Worm (Caenorhabditis elegans): ENCODE results near the gene selt-1.2.

DNA sequence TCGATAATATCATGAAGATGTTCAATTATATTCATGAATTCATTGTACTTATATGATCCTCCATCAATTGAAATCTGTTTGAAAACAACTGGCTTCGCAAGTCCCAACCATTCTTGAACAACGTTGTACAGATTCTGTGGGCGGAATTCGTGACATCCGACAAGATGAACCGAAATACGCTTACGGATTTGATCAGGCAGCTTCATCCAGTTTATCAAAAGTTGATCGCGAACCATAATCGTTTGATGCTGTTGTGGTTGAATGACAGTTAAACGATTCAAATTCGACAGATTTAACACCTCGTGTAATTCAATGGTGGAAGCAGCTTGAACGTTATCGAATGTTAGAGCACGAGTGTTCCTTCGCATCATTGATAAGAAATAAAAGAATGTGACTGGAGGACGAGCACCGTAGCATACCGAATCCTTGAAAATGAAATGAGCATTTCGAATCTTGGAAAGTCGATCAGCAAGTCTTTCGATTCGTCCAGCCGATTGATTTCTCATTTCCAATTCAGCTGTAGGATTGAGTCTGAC lies 33.4 kb downstream of the selt-1.2 start:
- TF ChIP-seq aly-1 (tag; optimal IDR thresholded peaks at IDR 0.05) (no peak), ama-1 (optimal IDR thresholded peaks at IDR 0.05) (no peak), tbx-37 (GFP tag; conservative IDR thresholded peaks at IDR 0.05) (no peak), sea-1 (GFP tag; conservative IDR thresholded peaks at IDR 0.05) (no peak), flt-1 (GFP tag; IDR thresholded peaks at IDR 0.05) (no peak), B0310.2 (tag; optimal IDR thresholded peaks at IDR 0.05) (no peak), scrt-1 (GFP tag; IDR thresholded peaks at IDR 0.05) (no peak), ceh-36 (tag; optimal IDR thresholded peaks at IDR 0.05) (no peak), tbx-11 (GFP tag; IDR thresholded peaks at IDR 0.05) (no peak), hmbx-1 (tag; optimal IDR thresholded peaks at IDR 0.05) (no peak), ets-7 (tag; optimal IDR thresholded peaks at IDR 0.05) (no peak), ceh-13 (GFP tag; optimal IDR thresholded peaks at IDR 0.05) (no peak), hmg-4 (GFP tag; optimal IDR thresholded peaks at IDR 0.05) (no peak)
